Fruit fly (Drosophila melanogaster): ENCODE results near the gene Mul1.

dm6 chr3L:4071561-4072049 is 50.3 kb downstream of the Mul1 start, which contains the start of gene wit:
- TF ChIP-seq Myc (optimal IDR thresholded peaks at IDR 0.05) (no peak), psq (optimal IDR thresholded peaks at IDR 0.05) (no peak), insv (optimal IDR thresholded peaks at IDR 0.05) (no peak)

Measured in Kc167 (cell line).